Fruit fly (Drosophila melanogaster) whole organism, embryonic: ENCODE data around the gene CG1979.

Source experiments
- Bteb2 ChIP-seq: fragments of 200-800 bp; sonication (Bioruptor generic); optimal IDR thresholded peaks from 2 replicates; lab custom pipeline; 2016; ENCODE audit warnings: missing biosample characterization, missing genetic modification characterization
- CG10654 ChIP-seq: fragments of 200-800 bp; sonication (Bioruptor generic); optimal IDR thresholded peaks from 2 replicates; lab custom pipeline; 2016; ENCODE audit warnings: missing biosample characterization, missing genetic modification characterization
- CG12071 ChIP-seq: fragments of 200-800 bp; sonication (Bioruptor generic); optimal IDR thresholded peaks from 3 replicates; lab custom pipeline; 2018; ENCODE audit warnings: missing biosample characterization, mild to moderate bottlenecking, missing genetic modification characterization
- CG12155 ChIP-seq: fragments of 200-800 bp; sonication (Bioruptor generic); optimal IDR thresholded peaks from 3 replicates; lab custom pipeline; 2016; ENCODE audit warnings: missing biosample characterization, missing genetic modification characterization
- CG13123 ChIP-seq: fragments of 200-800 bp; sonication (Bioruptor generic); optimal IDR thresholded peaks from 2 replicates; lab custom pipeline; 2016; ENCODE audit warnings: missing biosample characterization, missing genetic modification characterization
- CG13424 ChIP-seq: fragments of 200-800 bp; sonication (Bioruptor generic); optimal IDR thresholded peaks from 2 replicates; lab custom pipeline; 2019; ENCODE audit warnings: missing biosample characterization, mild to moderate bottlenecking, missing genetic modification characterization, moderate library complexity
- CG16815 ChIP-seq: fragments of 200-800 bp; sonication (Bioruptor generic); optimal IDR thresholded peaks from 3 replicates; lab custom pipeline; 2017; ENCODE audit warnings: missing biosample characterization, mild to moderate bottlenecking, missing genetic modification characterization
- CG17385 ChIP-seq: fragments of 200-800 bp; sonication (Bioruptor generic); optimal IDR thresholded peaks from 3 replicates; lab custom pipeline; 2018; ENCODE audit warnings: missing biosample characterization, mild to moderate bottlenecking, missing genetic modification characterization
- CG1832 ChIP-seq: fragments of 200-800 bp; sonication (Bioruptor generic); optimal IDR thresholded peaks from 2 replicates; lab custom pipeline; 2017; ENCODE audit warnings: missing biosample characterization, mild to moderate bottlenecking, missing genetic modification characterization, inconsistent platforms
- CG2199 ChIP-seq: fragments of 200-800 bp; sonication (Bioruptor generic); IDR thresholded peaks from 3 replicates; pipeline ENCODE4 v1.3.6; 2022; ENCODE audit warnings: missing biosample characterization, missing genetic modification characterization
- CG32772 ChIP-seq: fragments of 200-800 bp; sonication (Bioruptor generic); IDR thresholded peaks from 2 replicates; pipeline ENCODE4 v1.3.6; 2022; ENCODE audit warnings: missing biosample characterization, missing genetic modification characterization
- CG3847 ChIP-seq: fragments of 200-800 bp; sonication (Bioruptor generic); IDR thresholded peaks from 2 replicates; pipeline ENCODE4 v1.3.6; 2022; ENCODE audit warnings: missing biosample characterization, missing genetic modification characterization
- CG4360 ChIP-seq: fragments of 200-800 bp; sonication (Bioruptor generic); IDR thresholded peaks from 2 replicates; pipeline ENCODE4 v1.3.6; 2022; ENCODE audit warnings: missing biosample characterization, missing genetic modification characterization
- CG4404 ChIP-seq: fragments of 200-800 bp; sonication (Bioruptor generic); IDR thresholded peaks from 2 replicates; pipeline ENCODE4 v1.3.6; 2022; ENCODE audit warnings: missing biosample characterization, missing genetic modification characterization
- CG4707 ChIP-seq: fragments of 200-800 bp; sonication (Bioruptor generic); optimal IDR thresholded peaks from 2 replicates; lab custom pipeline; 2018; ENCODE audit warnings: missing biosample characterization, mild to moderate bottlenecking, missing genetic modification characterization, moderate library complexity
- CG7987 ChIP-seq: fragments of 200-800 bp; sonication (Bioruptor generic); optimal IDR thresholded peaks from 2 replicates; lab custom pipeline; 2018; ENCODE audit warnings: missing biosample characterization, mild to moderate bottlenecking, missing genetic modification characterization, moderate library complexity
- CG8089 ChIP-seq: fragments of 200-800 bp; sonication (Bioruptor generic); optimal IDR thresholded peaks from 3 replicates; lab custom pipeline; 2016; ENCODE audit warnings: missing biosample characterization, missing genetic modification characterization
- D ChIP-seq, 2 experiments: fragments of 200-800 bp in 1 of 2; fragments of >200 bp in 1 of 2; sonication (Bioruptor generic) in 1 of 2; optimal IDR thresholded peaks; 2 replicates in 1 of 2; 3 replicates in 1 of 2; lab custom pipeline; 2017; ENCODE audit warnings: mild to moderate bottlenecking in 1 of 2, missing biosample characterization in 1 of 2, missing genetic modification characterization in 1 of 2, missing genetic modification reagents in 1 of 2
- Elba2 ChIP-seq: fragments of 200-800 bp; sonication (Bioruptor generic); optimal IDR thresholded peaks from 3 replicates; lab custom pipeline; 2016; ENCODE audit warnings: missing biosample characterization, missing genetic modification characterization
- Ets65A ChIP-seq: fragments of 200-800 bp; sonication (Bioruptor generic); peaks from one replicate; lab custom pipeline; 2016; ENCODE audit warnings: missing biosample characterization, missing genetic modification characterization
- Hr78 ChIP-seq, 2 experiments: fragments of 200-800 bp in 1 of 2; fragments of >200 bp in 1 of 2; sonication (Bioruptor generic) in 1 of 2; optimal IDR thresholded peaks; 2 replicates each; lab custom pipeline; 2017 to 2019; ENCODE audit warnings: missing biosample characterization in 2 of 2, missing genetic modification characterization in 2 of 2, mild to moderate bottlenecking in 1 of 2, moderate library complexity in 1 of 2
- Meics ChIP-seq: fragments of 200-800 bp; sonication (Bioruptor generic); optimal IDR thresholded peaks from 2 replicates; lab custom pipeline; 2017; ENCODE audit warnings: missing biosample characterization, mild to moderate bottlenecking, missing genetic modification characterization
- Oaz ChIP-seq: fragments of 200-800 bp; sonication (Bioruptor generic); IDR thresholded peaks from 2 replicates; pipeline ENCODE4 v1.3.6; 2022; ENCODE audit warnings: missing biosample characterization, missing genetic modification characterization
- Sin3A ChIP-seq: fragments of >200 bp; optimal IDR thresholded peaks from 2 replicates; lab custom pipeline; 2018
- TFAM ChIP-seq: fragments of 200-800 bp; sonication (Bioruptor generic); optimal IDR thresholded peaks from 2 replicates; lab custom pipeline; 2017; ENCODE audit warnings: missing biosample characterization, missing genetic modification characterization, inconsistent platforms
- ac ChIP-seq: fragments of 200-800 bp; sonication (Bioruptor generic); optimal IDR thresholded peaks from 3 replicates; lab custom pipeline; 2017; ENCODE audit warnings: missing biosample characterization, mild to moderate bottlenecking, missing genetic modification characterization
- bowl ChIP-seq: fragments of 200-800 bp; sonication (Bioruptor generic); IDR thresholded peaks from 2 replicates; pipeline ENCODE4 v1.3.6; 2022; ENCODE audit warnings: missing biosample characterization, missing genetic modification characterization
- cad ChIP-seq: fragments of >200 bp; optimal IDR thresholded peaks from 2 replicates; lab custom pipeline; 2017; ENCODE audit warnings: missing biosample characterization, missing genetic modification characterization
- cas ChIP-seq: fragments of 200-800 bp; sonication (Bioruptor generic); IDR thresholded peaks from 2 replicates; pipeline ENCODE4 v1.3.6; 2022; ENCODE audit warnings: missing biosample characterization, missing genetic modification characterization
- cg ChIP-seq: fragments of 200-800 bp; sonication (Bioruptor generic); optimal IDR thresholded peaks from 3 replicates; lab custom pipeline; 2019; ENCODE audit warnings: missing biosample characterization, mild to moderate bottlenecking, missing genetic modification characterization, moderate library complexity
- crol ChIP-seq: fragments of 200-800 bp; sonication (Bioruptor generic); IDR thresholded peaks from 2 replicates; pipeline ENCODE4 v1.3.6; 2022; ENCODE audit warnings: missing biosample characterization, missing genetic modification characterization
- gem ChIP-seq: fragments of 200-800 bp; sonication (Bioruptor generic); optimal IDR thresholded peaks from 2 replicates; lab custom pipeline; 2019; ENCODE audit warnings: missing biosample characterization, mild to moderate bottlenecking, missing genetic modification characterization, moderate library complexity
- hbn ChIP-seq: fragments of 200-800 bp; sonication (Bioruptor generic); IDR thresholded peaks from 2 replicates; pipeline ENCODE4 v1.3.6; 2022; ENCODE audit warnings: missing biosample characterization, missing genetic modification characterization; ENCODE audit not compliant: partially characterized antibody
- hth ChIP-seq: fragments of >200 bp; optimal IDR thresholded peaks from 2 replicates; lab custom pipeline; 2017; ENCODE audit warnings: inconsistent platforms
- insv ChIP-seq, 2 experiments: fragments of 200-800 bp; sonication (Bioruptor generic); optimal IDR thresholded peaks; 3 replicates each; lab custom pipeline; 2016 to 2018; ENCODE audit warnings: missing biosample characterization in 2 of 2, missing genetic modification characterization in 2 of 2
- kni ChIP-seq: fragments of 200-800 bp; sonication (Bioruptor generic); optimal IDR thresholded peaks from 3 replicates; lab custom pipeline; 2017; ENCODE audit warnings: mild to moderate bottlenecking, missing biosample characterization, missing genetic modification reagents, missing genetic modification characterization
- onecut ChIP-seq: fragments of 200-800 bp; sonication (Bioruptor generic); IDR thresholded peaks from 2 replicates; pipeline ENCODE4 v1.3.6; 2022; ENCODE audit warnings: missing biosample characterization, missing genetic modification characterization
- pita ChIP-seq: fragments of 200-800 bp; sonication (Bioruptor generic); optimal IDR thresholded peaks from 2 replicates; lab custom pipeline; 2017; ENCODE audit warnings: missing biosample characterization, mild to moderate bottlenecking, missing genetic modification characterization
- pros ChIP-seq: fragments of 200-800 bp; sonication (Bioruptor generic); optimal IDR thresholded peaks from 3 replicates; lab custom pipeline; 2019; ENCODE audit warnings: missing biosample characterization, mild to moderate bottlenecking, missing genetic modification characterization, moderate library complexity
- sd ChIP-seq: fragments of 200-800 bp; sonication (Bioruptor generic); optimal IDR thresholded peaks from 3 replicates; lab custom pipeline; 2018; ENCODE audit warnings: missing biosample characterization, mild to moderate bottlenecking, missing genetic modification characterization, moderate library complexity
- sens ChIP-seq: fragments of 200-800 bp; sonication (Bioruptor generic); peaks from one replicate; lab custom pipeline; 2016; ENCODE audit warnings: missing biosample characterization, missing genetic modification characterization
- sqz ChIP-seq: fragments of 200-800 bp; sonication (Bioruptor generic); optimal IDR thresholded peaks from 3 replicates; lab custom pipeline; 2018; ENCODE audit warnings: missing biosample characterization, mild to moderate bottlenecking, missing genetic modification characterization
- twi ChIP-seq: fragments of 200-800 bp; optimal IDR thresholded peaks from 2 replicates; lab custom pipeline; 2019; ENCODE audit warnings: missing biosample characterization, mild to moderate bottlenecking, missing genetic modification characterization, moderate library complexity
- z ChIP-seq: fragments of 200-800 bp; sonication (Bioruptor generic); IDR thresholded peaks from 3 replicates; pipeline ENCODE4 v1.3.6; 2022; ENCODE audit warnings: missing biosample characterization, missing genetic modification characterization
- zf30C ChIP-seq: fragments of 200-800 bp; sonication (Bioruptor generic); optimal IDR thresholded peaks from 3 replicates; lab custom pipeline; 2018; ENCODE audit warnings: missing biosample characterization, mild to moderate bottlenecking, missing genetic modification characterization
- zfh1 ChIP-seq: fragments of 200-800 bp; sonication (Bioruptor generic); IDR thresholded peaks from 3 replicates; pipeline ENCODE4 v1.3.6; 2022; ENCODE audit warnings: missing biosample characterization, missing genetic modification characterization

CG1979 gene

DNA sequence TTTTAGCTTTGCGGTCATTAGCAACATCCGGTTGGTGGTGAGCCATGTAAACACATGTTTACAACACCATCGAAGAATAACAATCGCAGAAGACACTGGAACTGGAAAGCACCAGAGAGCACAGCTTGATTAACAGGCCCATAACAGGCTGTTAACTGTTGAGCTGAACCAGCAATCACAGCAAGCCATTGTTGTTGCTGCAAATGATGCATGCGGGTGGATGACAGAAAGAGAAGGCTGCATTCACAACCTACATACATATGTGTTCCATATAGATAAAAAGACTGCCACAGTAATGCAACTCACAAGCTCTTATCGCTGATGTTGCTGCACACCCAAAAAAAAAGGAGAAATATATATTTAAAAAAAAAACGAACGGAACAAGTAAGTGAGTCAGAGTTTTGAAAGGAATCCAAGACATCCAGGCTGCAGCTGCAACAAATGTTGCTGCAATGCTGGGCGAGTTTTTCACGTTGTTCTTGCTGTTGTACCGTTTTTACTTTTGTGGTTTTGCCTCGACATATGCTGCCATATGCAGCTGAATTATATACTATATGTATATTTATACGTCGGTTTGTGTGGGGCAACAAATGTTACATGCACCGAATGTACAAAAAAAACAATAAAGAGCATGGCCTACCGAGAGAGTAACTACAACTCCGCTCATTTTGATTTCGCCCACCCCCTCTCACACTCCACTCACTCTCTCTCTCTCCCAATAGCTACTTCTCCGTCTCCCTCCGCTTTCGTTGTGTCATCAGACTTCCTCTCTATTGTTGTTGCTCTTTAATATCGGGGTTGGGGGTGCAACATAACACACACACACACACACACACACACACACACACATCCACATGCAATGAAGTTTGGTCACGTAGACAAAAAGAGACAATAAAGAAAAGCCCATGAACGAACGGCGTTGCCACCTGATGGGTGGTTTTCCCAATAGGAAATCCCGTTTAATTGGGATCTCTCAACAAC is 48.8 kb downstream of the CG1979 start (continued):
- TF ChIP-seq CG12071 (GFP tag; lab: Kevin White, UChicago) (no peak), CG4404 (GFP tag; lab: Robert Waterston, UW) (no peak), Sin3A (lab: Kevin White, UChicago) (no peak), gem (no peak), Hr78 (GFP tag; optimal IDR thresholded peaks at IDR 0.05; lab: Kevin White, UChicago) (peak in 1 of 2 experiments; percentile 14), Meics (no peak), CG16815 (no peak), CG3847 (GFP tag; lab: Robert Waterston, UW) (no peak), CG17385 (GFP tag; lab: Kevin White, UChicago) (peak; percentile 23), twi (tag; lab: Kevin White, UChicago) (peak; percentile 94)
- TF ChIP-seq, all 482 proteins: peak for 74

DNA sequence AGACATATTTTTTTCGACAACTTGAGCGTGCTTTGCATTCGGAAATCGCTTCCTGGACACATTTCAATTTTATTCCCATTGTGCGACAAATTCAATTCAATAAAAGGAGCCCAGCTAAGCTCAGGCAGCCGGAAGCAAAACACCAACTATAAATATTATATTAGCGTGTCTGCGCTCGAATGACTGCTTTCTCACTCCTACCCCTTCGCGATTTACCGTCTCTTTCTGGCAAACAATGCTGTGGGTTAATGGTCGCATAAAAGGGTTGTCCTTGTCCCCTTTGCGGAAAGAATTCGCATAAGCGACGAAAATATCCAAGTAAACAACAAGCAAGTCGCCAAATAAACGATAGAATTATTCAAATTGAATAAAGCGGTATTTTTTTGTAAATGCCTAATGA is 49.9 kb downstream of the CG1979 start:
- TF ChIP-seq sens (peak; percentile 70), CG32772 (no peak), sqz (GFP tag; lab: Kevin White, UChicago) (peak; percentile 29), CG12155 (GFP tag; lab: Kevin White, UChicago) (no peak), CG2199 (0 out of 3 replicates have a peak, but pooled peaks have one; percentile 16), zfh1 (GFP tag; lab: Robert Waterston, UW) (0 out of 3 replicates have a peak, but pooled peaks have one; percentile 21), pita (no peak), pros (peak; percentile 75), cg (no peak), sd (tag; lab: Kevin White, UChicago) (peak; percentile 7), zf30C (GFP tag; lab: Kevin White, UChicago) (no peak)
- TF ChIP-seq, all 482 proteins: peak for 6

DNA sequence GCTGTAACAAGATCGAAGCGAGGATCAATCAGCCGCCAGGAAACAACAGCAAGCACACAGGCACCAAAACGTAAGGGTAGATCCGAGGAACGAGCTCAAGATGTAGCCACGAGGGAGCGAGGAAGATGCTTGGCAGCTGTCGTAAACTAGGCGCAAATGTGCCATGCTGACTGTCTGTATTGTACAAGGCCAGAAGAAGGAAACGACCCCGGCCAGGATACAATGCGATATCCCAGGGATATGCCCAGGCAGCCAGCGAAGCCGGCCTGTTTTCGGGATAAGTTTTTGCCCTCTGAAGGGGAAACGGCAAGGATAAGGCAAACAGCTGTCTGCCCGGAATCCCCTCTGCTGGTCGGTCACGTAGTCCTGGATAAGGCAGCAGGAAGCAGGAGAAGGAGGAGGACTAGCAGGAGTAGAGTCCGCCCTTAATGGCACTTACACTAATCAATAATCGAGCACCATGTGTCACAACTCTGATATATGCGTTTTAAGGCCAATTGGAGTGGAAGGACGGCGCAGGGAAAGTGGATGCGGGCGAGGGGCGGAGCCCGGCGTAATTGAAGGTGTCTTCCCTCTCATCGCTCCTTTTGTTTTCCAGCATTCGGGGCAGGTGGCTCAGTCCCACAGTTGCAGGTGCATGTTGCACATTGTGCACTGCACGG is 51.2 kb downstream of the CG1979 start:
- TF ChIP-seq Bteb2 (GFP tag; lab: Kevin White, UChicago) (no peak), ac (GFP tag; lab: Kevin White, UChicago) (peak; percentile 84), CG4707 (no peak), CG13424 (no peak), crol (GFP tag; lab: Robert Waterston, UW) (peak; percentile 62; the same call in 1 of the 2 replicates), hth (lab: Kevin White, UChicago) (peak; percentile 62), CG13123 (no peak), CG2199 (peak; percentile 85), Ets65A (GFP tag; lab: Kevin White, UChicago) (peak; percentile 14), bowl (GFP tag; lab: Robert Waterston, UW) (no peak), onecut (peak; percentile 43; the same call in 1 of the 2 replicates), CG7987 (GFP tag; lab: Kevin White, UChicago) (no peak), cas (GFP tag; lab: Robert Waterston, UW) (no peak), CG4360 (GFP tag; lab: Robert Waterston, UW) (0 out of 2 replicates have a peak, but pooled peaks have one; percentile 22), cad (GFP tag; lab: Kevin White, UChicago) (peak; percentile 49), CG10654 (GFP tag; lab: Kevin White, UChicago) (no peak), Oaz (no peak), Elba2 (peak; percentile 18), hbn (GFP tag; lab: Robert Waterston, UW) (no peak), CG8089 (GFP tag; lab: Kevin White, UChicago) (no peak), TFAM (GFP tag; lab: Kevin White, UChicago) (no peak), CG1832 (no peak), insv (GFP tag; optimal IDR thresholded peaks at IDR 0.05; lab: Kevin White, UChicago) (peak in 1 of 2 experiments; percentile 76), kni (GFP tag; lab: Kevin White, UChicago) (peak; percentile 50), z (GFP tag; lab: Robert Waterston, UW) (no peak), D (optimal IDR thresholded peaks at IDR 0.05; lab: Kevin White, UChicago) (peak; percentile 94), D (GFP tag; optimal IDR thresholded peaks at IDR 0.05; lab: Kevin White, UChicago) (no peak)
